Fruit fly (Drosophila melanogaster): ENCODE results near the gene Ugt36A1.

Gene Ugt36A1

DNA sequence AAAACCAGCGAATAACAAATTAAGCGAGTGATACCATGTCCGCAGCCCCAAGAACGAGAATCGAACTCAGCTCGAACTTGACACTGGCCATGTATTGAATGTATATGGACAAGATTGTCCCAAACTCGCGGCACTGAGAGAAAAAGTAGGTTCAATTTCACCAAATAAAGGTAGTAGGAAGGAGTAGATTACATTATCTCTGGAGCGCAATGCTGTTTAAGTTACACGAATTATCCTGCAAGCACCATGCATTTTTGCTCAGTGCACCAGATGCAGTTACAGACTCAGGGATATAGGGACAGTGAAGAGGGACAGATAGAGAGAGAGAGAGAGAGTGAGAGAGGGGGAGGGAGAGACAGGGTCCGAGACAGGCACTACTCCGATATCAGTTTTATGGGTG is 24.9 kb upstream of the Ugt36A1 start (continued):
- no peak for TF ChIP-seq CG2116 (GFP tag; optimal IDR thresholded peaks at IDR 0.05)
- no peak for TF ChIP-seq run (tag; optimal IDR thresholded peaks at IDR 0.05)
- peak; percentile 33; the same call in 1 of the 2 replicates for TF ChIP-seq Ptx1 (GFP tag; IDR thresholded peaks at IDR 0.05)
- peak; percentile 8 for TF ChIP-seq corto (GFP tag; optimal IDR thresholded peaks at IDR 0.05)
- no peak for TF ChIP-seq CG11085 (GFP tag; IDR thresholded peaks at IDR 0.05)
- peak; percentile 26 for TF ChIP-seq CG18764 (GFP tag; optimal IDR thresholded peaks at IDR 0.05)
- no peak for TF ChIP-seq Fer1 (GFP tag; optimal IDR thresholded peaks at IDR 0.05)
- no peak for TF ChIP-seq CG6765 (GFP tag; optimal IDR thresholded peaks at IDR 0.05)
- TF ChIP-seq CG16779 (GFP tag; IDR thresholded peaks at IDR 0.05), result no peak
- no peak for TF ChIP-seq esg (GFP tag; conservative IDR thresholded peaks at IDR 0.05)
- TF ChIP-seq CG6175 (GFP tag; IDR thresholded peaks at IDR 0.05), result no peak
- no peak for TF ChIP-seq Myb (GFP tag; optimal IDR thresholded peaks at IDR 0.05)
- no peak for TF ChIP-seq klu (GFP tag; IDR thresholded peaks at IDR 0.05)
- TF ChIP-seq jigr1 (GFP tag; IDR thresholded peaks at IDR 0.05), result no peak
- peak; percentile 15 for TF ChIP-seq repo (GFP tag; optimal IDR thresholded peaks at IDR 0.05)
- TF ChIP-seq CG18011 (GFP tag; optimal IDR thresholded peaks at IDR 0.05), result no peak
- TF ChIP-seq insv (GFP tag; optimal IDR thresholded peaks at IDR 0.05), result no peak
- TF ChIP-seq eyg (GFP tag; optimal IDR thresholded peaks at IDR 0.05), result no peak
- no peak for TF ChIP-seq BEAF-32 (GFP tag; optimal IDR thresholded peaks at IDR 0.05)
- TF ChIP-seq CG13123 (GFP tag; optimal IDR thresholded peaks at IDR 0.05), result no peak
- peak; percentile 46 for TF ChIP-seq CG1602 (GFP tag; optimal IDR thresholded peaks at IDR 0.05)
- no peak for TF ChIP-seq CG15073 (GFP tag; optimal IDR thresholded peaks at IDR 0.05)
- TF ChIP-seq sd (tag; optimal IDR thresholded peaks at IDR 0.05), result no peak
- peak; percentile 77 for TF ChIP-seq CG9727 (GFP tag; optimal IDR thresholded peaks at IDR 0.05)
- TF ChIP-seq phol (tag; optimal IDR thresholded peaks at IDR 0.05), result peak; percentile 52
- no peak for TF ChIP-seq Hand (GFP tag; optimal IDR thresholded peaks at IDR 0.05)
- peak; percentile 43 for TF ChIP-seq CG6689 (GFP tag; IDR thresholded peaks at IDR 0.05)
- TF ChIP-seq amos (GFP tag; IDR thresholded peaks at IDR 0.05; ENCODE audit: partially characterized antibody), result no peak
- TF ChIP-seq tx (GFP tag; optimal IDR thresholded peaks at IDR 0.05), result no peak
- TF ChIP-seq slbo (GFP tag; IDR thresholded peaks at IDR 0.05), result no peak
- no peak for TF ChIP-seq fd64A (GFP tag; optimal IDR thresholded peaks at IDR 0.05)
- TF ChIP-seq CG10462 (GFP tag; optimal IDR thresholded peaks at IDR 0.05), result no peak
- TF ChIP-seq maf-S (GFP tag; optimal IDR thresholded peaks at IDR 0.05), result peak; percentile 2
- TF ChIP-seq CG30431 (GFP tag; optimal IDR thresholded peaks at IDR 0.05), result peak; percentile 78
- TF ChIP-seq CG9437 (GFP tag; optimal IDR thresholded peaks at IDR 0.05), result no peak
- no peak for TF ChIP-seq usp (GFP tag; optimal IDR thresholded peaks at IDR 0.05)
- TF ChIP-seq sim (GFP tag; IDR thresholded peaks at IDR 0.05), result peak; percentile 55; the same call in 1 of the 2 replicates
- TF ChIP-seq Eip74EF (GFP tag; optimal IDR thresholded peaks at IDR 0.05), result no peak
- TF ChIP-seq Kr (GFP tag; optimal IDR thresholded peaks at IDR 0.05), result no peak
- no peak for TF ChIP-seq CG6813 (GFP tag; optimal IDR thresholded peaks at IDR 0.05)
- TF ChIP-seq CG34422 (GFP tag; IDR thresholded peaks at IDR 0.05), result peak; percentile 53; the same call in 2 of the 3 replicates
- TF ChIP-seq TFAM (GFP tag; optimal IDR thresholded peaks at IDR 0.05), result no peak
- no peak for TF ChIP-seq Fer3 (tag; optimal IDR thresholded peaks at IDR 0.05)
- TF ChIP-seq bcd (GFP tag; optimal IDR thresholded peaks at IDR 0.05), result peak; percentile 11
